Worm (Caenorhabditis elegans) whole organism, L1 larva: ENCODE data around the gene C50H11.13.
A peak's percentile ranks its signal among the peaks of the same experiment; 100 is the strongest.
"Not testable (repeated sequence)": the region's sequence is repeated elsewhere in the genome, so short reads cannot be mapped to it uniquely, and the experiment has no call there.

ENCODE experiments used
- Y116A8C.19 ChIP-seq: sonication (generic microtip); optimal IDR thresholded peaks from 2 replicates; lab custom pipeline; 2016; ENCODE audit warnings: missing compliant biosample characterization, missing genetic modification characterization, borderline replicate concordance
- aly-2 ChIP-seq: fragments of 150-350 bp; optimal IDR thresholded peaks from 2 replicates; lab custom pipeline; 2014; ENCODE audit warnings: missing biosample characterization, missing genetic modification characterization
- dsc-1 ChIP-seq: sonication (generic microtip); optimal IDR thresholded peaks from 2 replicates; lab custom pipeline; 2016; ENCODE audit warnings: mild to moderate bottlenecking, missing genetic modification characterization, missing compliant biosample characterization
- efl-1 ChIP-seq, 4 experiments: fragments of 150-350 bp; optimal IDR thresholded peaks in 3 of 4; peaks in 1 of 4; 1 replicate in 1 of 4; 2 replicates in 3 of 4; lab custom pipeline; 2014; ENCODE audit warnings: missing biosample characterization in 2 of 4, missing genetic modification characterization in 2 of 4, missing genetic modification reagents in 2 of 4
- efl-3 ChIP-seq: fragments of 200-800 bp; sonication (Bioruptor generic); optimal IDR thresholded peaks from 2 replicates; lab custom pipeline; 2018; ENCODE audit warnings: mild to moderate bottlenecking, missing genetic modification characterization, missing compliant biosample characterization
- egl-13 ChIP-seq: sonication (generic microtip); optimal IDR thresholded peaks from 2 replicates; lab custom pipeline; 2016; ENCODE audit warnings: missing genotype, missing genetic modification reagents, missing genetic modification characterization, missing compliant biosample characterization
- ets-5 ChIP-seq: fragments of 200-800 bp; sonication (Bioruptor generic); IDR thresholded peaks from 2 replicates; pipeline ENCODE4 v1.3.6; 2022; ENCODE audit warnings: missing genetic modification characterization, missing compliant biosample characterization
- fkh-10 ChIP-seq: sonication (generic microtip); optimal IDR thresholded peaks from 2 replicates; lab custom pipeline; 2017; ENCODE audit warnings: missing biosample characterization, missing genetic modification reagents, missing genetic modification characterization
- fkh-4 ChIP-seq: sonication (generic microtip); optimal IDR thresholded peaks from 2 replicates; lab custom pipeline; 2016; ENCODE audit warnings: missing compliant biosample characterization, missing genetic modification characterization, borderline replicate concordance
- fos-1 ChIP-seq: fragments of 150-350 bp; optimal IDR thresholded peaks from 2 replicates; lab custom pipeline; 2014; ENCODE audit warnings: missing biosample characterization, missing genetic modification characterization
- grh-1 ChIP-seq: fragments of 200-800 bp; sonication (Bioruptor generic); IDR thresholded peaks from 2 replicates; pipeline ENCODE4 v1.3.6; 2022; ENCODE audit warnings: missing genetic modification reagents, missing genetic modification characterization, missing compliant biosample characterization
- hlh-17 ChIP-seq: fragments of 200-800 bp; sonication (Bioruptor generic); optimal IDR thresholded peaks from 2 replicates; lab custom pipeline; 2018; ENCODE audit warnings: missing genetic modification characterization, mild to moderate bottlenecking, missing compliant biosample characterization, moderate library complexity, borderline replicate concordance
- irx-1 ChIP-seq: sonication (generic microtip); optimal IDR thresholded peaks from 2 replicates; lab custom pipeline; 2016; ENCODE audit warnings: missing genetic modification characterization, missing compliant biosample characterization
- isw-1 ChIP-seq: fragments of 200-800 bp; sonication (Bioruptor generic); IDR thresholded peaks from 2 replicates; pipeline ENCODE4 v1.3.6; 2022; ENCODE audit warnings: missing genetic modification characterization, missing compliant biosample characterization
- lin-15B ChIP-seq: fragments of 150-350 bp; sonication (generic microtip); optimal IDR thresholded peaks from 3 replicates; lab custom pipeline; 2014; ENCODE audit warnings: missing biosample characterization, missing genetic modification characterization
- lir-3 ChIP-seq: sonication (generic microtip); optimal IDR thresholded peaks from 2 replicates; lab custom pipeline; 2016; ENCODE audit warnings: mild to moderate bottlenecking, missing genetic modification characterization, moderate library complexity, missing compliant biosample characterization; ENCODE audit not compliant: poor library complexity
- lsy-2 ChIP-seq, 2 experiments: fragments of 150-350 bp; optimal IDR thresholded peaks; 2 replicates each; lab custom pipeline; 2014; ENCODE audit warnings: missing biosample characterization in 2 of 2, missing genetic modification characterization in 2 of 2
- mdl-1 ChIP-seq, 2 experiments: fragments of 150-350 bp; optimal IDR thresholded peaks; 2 replicates each; lab custom pipeline; 2014 to 2017; ENCODE audit warnings: missing biosample characterization in 2 of 2, missing genetic modification characterization in 2 of 2, inconsistent platforms in 1 of 2
- mef-2 ChIP-seq: fragments of 150-350 bp; optimal IDR thresholded peaks from 2 replicates; lab custom pipeline; 2014; ENCODE audit warnings: missing biosample characterization, missing genetic modification characterization
- nhr-11 ChIP-seq: fragments of 150-350 bp; optimal IDR thresholded peaks from 2 replicates; lab custom pipeline; 2014; ENCODE audit warnings: missing biosample characterization, missing genetic modification characterization
- nhr-19 ChIP-seq: fragments of 200-800 bp; sonication (Bioruptor generic); conservative IDR thresholded peaks from 2 replicates; pipeline ENCODE4 v1.3.6; 2022; ENCODE audit warnings: missing genetic modification characterization, missing compliant biosample characterization
- nhr-20 ChIP-seq: sonication (generic microtip); optimal IDR thresholded peaks from 2 replicates; lab custom pipeline; 2016; ENCODE audit warnings: mild to moderate bottlenecking, missing genetic modification characterization, missing compliant biosample characterization
- nhr-237 ChIP-seq: fragments of 150-350 bp; optimal IDR thresholded peaks from 2 replicates; lab custom pipeline; 2014; ENCODE audit warnings: missing biosample characterization, missing genetic modification characterization
- nhr-47 ChIP-seq: sonication (generic microtip); optimal IDR thresholded peaks from 2 replicates; lab custom pipeline; 2016; ENCODE audit warnings: mild to moderate bottlenecking, missing genetic modification characterization, moderate library complexity, missing compliant biosample characterization
- pag-3 ChIP-seq: sonication (generic microtip); optimal IDR thresholded peaks from 2 replicates; lab custom pipeline; 2017; ENCODE audit warnings: missing genetic modification characterization, mild to moderate bottlenecking, missing compliant biosample characterization, antibody characterized with exemption, borderline replicate concordance; ENCODE audit not compliant: insufficient read depth
- pqm-1 ChIP-seq: sonication (generic microtip); optimal IDR thresholded peaks from 3 replicates; lab custom pipeline; 2017; ENCODE audit warnings: missing biosample characterization, missing genetic modification characterization
- snpc-4 ChIP-seq: fragments of 150-350 bp; optimal IDR thresholded peaks from 2 replicates; lab custom pipeline; 2014; ENCODE audit warnings: missing biosample characterization, missing genetic modification characterization
- sup-37 ChIP-seq: fragments of 200-800 bp; sonication (Bioruptor generic); optimal IDR thresholded peaks from 2 replicates; lab custom pipeline; 2018; ENCODE audit warnings: mild to moderate bottlenecking, missing genetic modification characterization, missing compliant biosample characterization
- swsn-7 ChIP-seq: sonication (generic microtip); optimal IDR thresholded peaks from 2 replicates; lab custom pipeline; 2016; ENCODE audit warnings: missing genetic modification characterization, missing compliant biosample characterization
- unc-30 ChIP-seq: sonication (generic microtip); optimal IDR thresholded peaks from 2 replicates; lab custom pipeline; 2017; ENCODE audit warnings: missing biosample characterization, missing genetic modification characterization
- unc-62 ChIP-seq: fragments of 150-350 bp; optimal IDR thresholded peaks from 2 replicates; lab custom pipeline; 2014; ENCODE audit warnings: missing biosample characterization, missing genetic modification reagents, missing genetic modification characterization
- unc-98 ChIP-seq: fragments of 200-800 bp; sonication (Bioruptor generic); IDR thresholded peaks from 2 replicates; pipeline ENCODE4 v1.3.6; 2022; ENCODE audit warnings: missing genetic modification characterization, missing compliant biosample characterization
- ztf-11 ChIP-seq, 2 experiments: sonication (generic microtip); optimal IDR thresholded peaks; 2 replicates each; lab custom pipeline; 2016 to 2017; ENCODE audit warnings: missing genetic modification characterization in 2 of 2, missing biosample characterization in 1 of 2, missing compliant biosample characterization in 1 of 2

C50H11.13 gene

DNA sequence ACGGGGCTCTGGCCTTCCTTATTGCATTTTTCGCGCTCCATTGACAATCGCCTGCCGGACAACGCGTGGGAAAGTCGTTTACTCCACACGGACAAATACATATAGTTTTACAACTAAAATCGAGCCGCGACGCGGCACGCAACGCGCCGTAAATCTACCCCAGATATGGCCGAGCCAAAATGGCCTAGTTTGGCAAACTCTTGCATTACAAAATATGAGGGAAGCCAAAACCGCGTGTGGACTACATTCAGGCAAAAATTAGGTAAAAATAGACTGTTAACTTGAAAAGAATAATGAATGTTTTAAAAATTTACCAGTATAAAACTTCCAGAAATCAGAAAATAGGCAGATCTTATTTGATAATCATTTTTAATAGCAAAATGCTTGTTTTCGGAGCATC is 7.0 kb downstream of the C50H11.13 start, which contains the start of gene srt-16:
Gene srt-16, minus strand, starts transcription at position 101 of the 400 bp plus-strand sequence.
- not testable (repeated sequence) for TF ChIP-seq egl-13, lir-3, nhr-11 (tag; lab: Kevin White, UChicago)

DNA sequence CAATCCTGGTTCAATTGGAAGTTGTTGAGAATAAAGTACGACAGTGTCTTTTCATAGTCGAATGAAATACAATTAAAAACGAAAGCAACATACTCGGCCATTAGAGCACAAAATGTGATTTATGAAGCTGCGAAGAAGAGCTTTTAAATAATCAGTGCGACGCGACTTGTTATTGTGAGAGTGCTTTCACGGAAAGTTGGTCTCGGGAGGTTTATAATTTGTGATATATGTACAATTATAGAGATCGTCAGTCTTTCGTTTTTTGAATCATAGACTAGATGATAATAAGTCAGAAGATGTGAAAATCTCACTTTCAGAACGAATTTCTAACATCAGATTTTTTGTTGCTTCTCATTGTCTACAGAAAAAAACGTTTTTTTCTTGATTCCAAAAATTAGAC is 9.4 kb downstream of the C50H11.13 start, which contains the start of gene srt-15:
Gene srt-15, minus strand, starts transcription at position 101 of the 400 bp plus-strand sequence.
- TF ChIP-seq lin-15B (tag; lab: Kevin White, UChicago), result no peak
- TF ChIP-seq hlh-17 (GFP tag; lab: Kevin White, UChicago), result no peak
- TF ChIP-seq efl-3 (GFP tag; lab: Kevin White, UChicago), result no peak
- TF ChIP-seq fkh-10 (GFP tag; lab: Kevin White, UChicago), result no peak
- TF ChIP-seq grh-1 (GFP tag; lab: Robert Waterston, UW), result no peak
- TF ChIP-seq lir-3 (tag; lab: Kevin White, UChicago), result no peak
- TF ChIP-seq egl-13 (tag; lab: Kevin White, UChicago), result no peak
- no peak for TF ChIP-seq unc-30 (tag; lab: Kevin White, UChicago)
- no peak for TF ChIP-seq nhr-47 (tag; lab: Kevin White, UChicago)
- TF ChIP-seq ets-5 (GFP tag; lab: Robert Waterston, UW), result no peak
- TF ChIP-seq mdl-1 (tag; optimal IDR thresholded peaks at IDR 0.05; lab: Kevin White, UChicago), result no peak
- TF ChIP-seq mef-2 (tag; lab: Kevin White, UChicago), result no peak
- no peak for TF ChIP-seq nhr-20
- TF ChIP-seq unc-98, result no peak

DNA sequence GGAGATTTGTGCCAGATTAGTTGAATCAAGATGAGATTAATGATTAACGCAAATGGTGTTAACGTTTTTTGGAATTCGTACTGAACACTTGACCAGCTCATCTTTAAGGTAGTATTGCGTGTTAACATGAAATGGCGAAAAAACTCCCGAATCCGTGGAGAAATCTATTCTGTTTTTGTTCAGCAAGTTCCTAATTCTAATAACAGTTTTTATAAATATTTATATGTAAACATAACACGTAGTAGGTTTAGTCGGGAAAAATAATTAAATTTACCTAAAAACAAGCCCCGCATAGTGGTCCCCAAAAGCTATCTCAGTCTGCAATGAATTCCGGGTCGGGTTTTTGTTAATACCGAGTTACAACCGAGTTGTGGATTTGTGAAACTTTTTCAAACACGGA is 12.5 kb downstream of the C50H11.13 start, which contains the start of gene str-244:
Gene str-244, minus strand, starts transcription at position 101 of the 400 bp plus-strand sequence.
- TF ChIP-seq fos-1 (tag; lab: Kevin White, UChicago) (no peak), aly-2 (no peak), nhr-19 (GFP tag; lab: Robert Waterston, UW) (no peak), lir-3 (tag; lab: Kevin White, UChicago) (no peak), swsn-7 (tag; lab: Kevin White, UChicago) (no peak), pqm-1 (no peak), nhr-237 (tag; lab: Kevin White, UChicago) (no peak), isw-1 (GFP tag; lab: Robert Waterston, UW) (no peak), nhr-47 (tag; lab: Kevin White, UChicago) (no peak), Y116A8C.19 (tag; lab: Kevin White, UChicago) (no peak), fkh-4 (tag; lab: Kevin White, UChicago) (no peak), fkh-10 (GFP tag; lab: Kevin White, UChicago) (no peak), unc-30 (tag; lab: Kevin White, UChicago) (no peak)

DNA sequence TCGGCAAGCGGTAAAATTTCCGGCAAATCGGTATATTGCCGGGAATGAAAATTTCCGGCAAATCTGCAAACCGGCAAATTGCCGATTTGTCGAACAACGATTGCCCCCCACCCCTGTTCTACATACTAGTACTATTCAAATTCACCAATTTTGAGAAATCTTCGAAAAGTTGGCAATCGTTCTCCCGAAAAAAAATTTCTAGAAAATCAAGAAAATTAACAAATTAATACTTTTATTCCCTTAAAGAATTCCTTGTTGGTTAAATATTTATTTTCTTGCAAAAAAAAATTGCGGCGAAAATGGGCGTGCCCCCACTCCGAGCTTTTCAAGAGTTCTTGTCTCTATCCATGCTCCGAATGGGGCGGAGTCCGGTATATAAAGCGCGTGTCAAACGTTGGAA is 17.2 kb downstream of the C50H11.13 start, which contains the start of gene C50H11.8:
Gene C50H11.8, plus strand, starts transcription at position 301 of the 400 bp plus-strand sequence.
- TF ChIP-seq pag-3 (tag; lab: Kevin White, UChicago), result no peak
- no peak for TF ChIP-seq unc-30 (tag; lab: Kevin White, UChicago)
- no peak for TF ChIP-seq aly-2
- TF ChIP-seq efl-1 (optimal IDR thresholded peaks at IDR 0.05; lab: Kevin White, UChicago), result no peak
- TF ChIP-seq efl-1 (GFP tag; optimal IDR thresholded peaks at IDR 0.05 in 1 of 2; lab: Kevin White, UChicago), result peak in 1 of 2 experiments; percentile 18
- TF ChIP-seq nhr-47 (tag; lab: Kevin White, UChicago), result no peak
- no peak for TF ChIP-seq unc-62 (GFP tag; lab: Kevin White, UChicago)
- TF ChIP-seq efl-3 (GFP tag; lab: Kevin White, UChicago), result no peak

DNA sequence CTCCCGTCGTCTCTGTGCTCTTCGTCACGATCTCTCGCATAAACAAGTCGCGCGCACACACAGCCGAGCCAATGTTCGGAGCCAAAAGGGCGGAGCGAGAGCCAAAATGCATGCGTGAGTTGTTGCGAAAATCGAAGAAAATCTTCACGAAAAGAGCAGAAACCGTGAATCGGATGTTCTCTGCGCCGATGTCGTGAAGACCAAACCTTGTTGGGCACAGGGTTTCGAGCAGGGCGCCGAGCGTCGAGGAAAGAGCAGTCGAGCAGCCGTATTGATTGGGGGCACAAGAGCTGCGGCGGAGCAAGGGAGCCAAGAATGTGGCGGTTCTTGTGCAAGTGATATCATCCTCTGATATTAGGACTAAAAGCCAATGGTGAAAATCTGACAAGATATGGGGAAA is 25.1 kb downstream of the C50H11.13 start:
- TF ChIP-seq dsc-1 (tag; lab: Kevin White, UChicago) (no peak), fos-1 (tag; lab: Kevin White, UChicago) (no peak), irx-1 (no peak), sup-37 (no peak), ztf-11 (tag; optimal IDR thresholded peaks at IDR 0.05; lab: Kevin White, UChicago) (no peak), snpc-4 (no peak), Y116A8C.19 (tag; lab: Kevin White, UChicago) (no peak), nhr-47 (tag; lab: Kevin White, UChicago) (no peak), lsy-2 (tag; optimal IDR thresholded peaks at IDR 0.05; lab: Kevin White, UChicago) (no peak)
